Fruit fly (Drosophila melanogaster): ENCODE data around the gene P5CDh2.

P5CDh2 gene

DNA sequence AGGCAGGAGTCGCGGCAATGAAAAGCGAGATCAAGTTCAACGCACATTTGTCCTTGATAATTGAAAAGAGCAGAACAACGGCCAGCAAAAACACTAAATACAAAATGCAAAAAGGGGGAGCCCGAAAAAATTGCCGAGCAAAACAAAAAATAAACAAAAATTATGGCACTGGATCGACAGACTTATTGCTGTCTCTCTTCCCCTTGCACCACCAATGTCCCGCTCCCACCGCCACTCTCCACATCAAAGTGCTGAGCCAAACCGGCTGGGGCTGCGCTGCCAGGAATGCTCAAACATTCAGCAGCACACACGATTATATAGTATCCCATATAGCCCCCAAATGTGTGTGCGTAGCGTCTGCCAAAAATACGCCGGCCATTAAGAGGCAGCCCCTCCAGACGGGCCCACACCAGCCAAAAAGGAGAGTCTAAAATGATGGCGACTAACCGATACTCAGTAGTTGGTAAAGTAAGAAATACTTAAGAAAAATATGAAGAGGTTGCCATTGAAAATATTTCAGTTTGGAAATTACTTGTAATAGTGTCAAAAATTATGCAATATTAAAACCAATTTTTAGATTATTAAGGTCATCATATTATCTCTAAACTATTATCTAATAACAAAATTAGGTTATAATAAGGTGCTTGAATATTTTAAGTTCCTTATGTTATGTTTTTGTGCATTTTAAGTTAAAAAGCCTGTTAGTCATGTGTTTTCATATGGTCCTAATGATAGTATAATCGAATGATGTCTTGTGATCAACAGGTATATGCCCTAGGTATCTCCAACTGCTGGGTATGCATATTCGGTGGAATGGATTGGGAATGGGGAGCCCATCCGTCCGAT lies 43.9 kb downstream of the P5CDh2 start:
- TF ChIP-seq Pif1B (GFP tag; optimal IDR thresholded peaks at IDR 0.05) (peak; percentile 51), CG8159 (tag; optimal IDR thresholded peaks at IDR 0.05) (peak; percentile 90), CG8301 (tag; optimal IDR thresholded peaks at IDR 0.05) (peak; percentile 46), EcR (GFP tag; optimal IDR thresholded peaks at IDR 0.05) (peak; percentile 93), rn (GFP tag; IDR thresholded peaks at IDR 0.05) (no peak), CG34367 (tag; optimal IDR thresholded peaks at IDR 0.05) (peak; percentile 71), CG14655 (GFP tag; optimal IDR thresholded peaks at IDR 0.05) (peak; percentile 76), CG12605 (GFP tag; IDR thresholded peaks at IDR 0.05) (no peak), CG17806 (tag; optimal IDR thresholded peaks at IDR 0.05) (peak; percentile 70), D1 (tag; optimal IDR thresholded peaks at IDR 0.05) (peak; percentile 44), CG10348 (GFP tag; IDR thresholded peaks at IDR 0.05) (no peak), CG9948 (tag; optimal IDR thresholded peaks at IDR 0.05) (peak; percentile 84), CG4496 (GFP tag; IDR thresholded peaks at IDR 0.05) (0 out of 3 replicates have a peak, but pooled peaks have one; percentile 43), Ets98B (GFP tag; IDR thresholded peaks at IDR 0.05) (no peak), Pif1A (GFP tag; optimal IDR thresholded peaks at IDR 0.05) (peak; percentile 64), gl (tag; optimal IDR thresholded peaks at IDR 0.05) (no peak), Snoo (tag; optimal IDR thresholded peaks at IDR 0.05) (peak; percentile 60), CG15710 (tag; optimal IDR thresholded peaks at IDR 0.05) (peak; percentile 82), CG32121 (GFP tag; IDR thresholded peaks at IDR 0.05) (peak; percentile 39; the same call in 1 of the 2 replicates), CG13204 (GFP tag; optimal IDR thresholded peaks at IDR 0.05) (no peak)

DNA sequence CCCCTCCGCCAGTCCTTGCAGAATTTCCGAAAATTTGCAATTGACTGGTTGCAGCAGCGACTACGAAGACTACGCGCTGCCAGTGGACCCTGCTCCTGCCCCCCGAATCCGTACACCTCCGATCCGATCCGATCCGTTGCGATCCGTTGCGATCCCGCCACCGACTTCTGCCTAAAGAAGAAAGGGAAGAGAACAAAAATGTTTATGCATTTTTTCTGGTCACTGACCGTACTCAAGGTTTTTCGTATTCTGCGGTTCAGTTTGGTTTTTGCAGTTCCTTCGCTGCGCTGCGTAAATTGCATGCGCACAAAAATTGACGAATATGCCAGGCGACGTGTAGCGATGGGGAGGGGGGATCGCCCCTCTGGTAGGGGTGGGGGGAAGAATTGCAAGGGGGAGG lies 44.5 kb downstream of the P5CDh2 start:
- TF ChIP-seq EcR (GFP tag; optimal IDR thresholded peaks at IDR 0.05): peak; percentile 98
- peak; percentile 69 for TF ChIP-seq CG13204 (GFP tag; optimal IDR thresholded peaks at IDR 0.05)
- TF ChIP-seq CG8301 (tag; optimal IDR thresholded peaks at IDR 0.05): no peak
- no peak for TF ChIP-seq gl (tag; optimal IDR thresholded peaks at IDR 0.05)
- TF ChIP-seq CG9948 (tag; optimal IDR thresholded peaks at IDR 0.05): no peak
- TF ChIP-seq Snoo (tag; optimal IDR thresholded peaks at IDR 0.05): peak; percentile 12
- TF ChIP-seq Ets98B (GFP tag; IDR thresholded peaks at IDR 0.05): no peak

DNA sequence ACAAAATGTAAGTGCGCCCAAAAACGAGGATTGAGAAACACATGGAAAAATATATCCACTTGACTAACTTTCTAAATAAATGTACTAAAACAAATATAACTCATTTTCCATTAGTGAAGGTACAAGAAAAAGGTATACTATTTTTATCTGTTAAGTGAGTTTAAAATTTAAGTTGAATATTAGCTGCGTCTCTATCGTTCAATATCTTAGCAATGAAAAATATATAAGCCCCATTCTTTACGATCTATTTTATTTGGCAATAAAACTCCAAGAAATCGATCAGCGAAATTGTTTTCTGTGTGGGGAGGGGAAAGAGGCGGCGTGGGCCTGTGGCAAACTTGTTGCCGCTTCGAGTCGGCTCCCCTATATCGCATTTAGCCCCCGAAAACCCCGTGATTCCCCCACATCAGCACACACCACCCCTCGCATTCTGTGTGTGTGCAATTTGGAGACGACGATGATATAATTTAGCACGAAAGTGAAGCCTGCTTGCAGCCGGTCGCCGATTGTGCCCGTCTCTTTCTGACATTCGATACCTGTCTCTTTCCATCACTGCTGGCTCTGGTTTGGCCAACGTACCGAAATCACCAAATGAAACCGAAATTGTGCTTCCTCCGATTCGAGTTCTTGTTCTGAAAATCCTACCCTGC lies 45.1 kb downstream of the P5CDh2 start:
- TF ChIP-seq CG34367 (tag; optimal IDR thresholded peaks at IDR 0.05) (peak; percentile 89), Pif1B (GFP tag; optimal IDR thresholded peaks at IDR 0.05) (peak; percentile 43), CG9948 (tag; optimal IDR thresholded peaks at IDR 0.05) (peak; percentile 93), CG8159 (tag; optimal IDR thresholded peaks at IDR 0.05) (peak; percentile 96), CG32121 (GFP tag; IDR thresholded peaks at IDR 0.05) (no peak), Pif1A (GFP tag; optimal IDR thresholded peaks at IDR 0.05) (peak; percentile 58), CG8301 (tag; optimal IDR thresholded peaks at IDR 0.05) (peak; percentile 53), CG12605 (GFP tag; IDR thresholded peaks at IDR 0.05) (no peak; the same call in 1 of the 2 replicates), CG13204 (GFP tag; optimal IDR thresholded peaks at IDR 0.05) (peak; percentile 70), fd96Ca (GFP tag; IDR thresholded peaks at IDR 0.05) (no peak), rn (GFP tag; IDR thresholded peaks at IDR 0.05) (no peak), gl (tag; optimal IDR thresholded peaks at IDR 0.05) (peak; percentile 64), CG4496 (GFP tag; IDR thresholded peaks at IDR 0.05) (0 out of 3 replicates have a peak, but pooled peaks have one; percentile 16), CG15710 (tag; optimal IDR thresholded peaks at IDR 0.05) (peak; percentile 94), Snoo (tag; optimal IDR thresholded peaks at IDR 0.05) (no peak), CG10348 (GFP tag; IDR thresholded peaks at IDR 0.05) (no peak), Ets98B (GFP tag; IDR thresholded peaks at IDR 0.05) (no peak), CG17806 (tag; optimal IDR thresholded peaks at IDR 0.05) (peak; percentile 90), EcR (GFP tag; optimal IDR thresholded peaks at IDR 0.05) (peak; percentile 45), D1 (tag; optimal IDR thresholded peaks at IDR 0.05) (peak; percentile 91), CG14655 (GFP tag; optimal IDR thresholded peaks at IDR 0.05) (peak; percentile 79)

DNA sequence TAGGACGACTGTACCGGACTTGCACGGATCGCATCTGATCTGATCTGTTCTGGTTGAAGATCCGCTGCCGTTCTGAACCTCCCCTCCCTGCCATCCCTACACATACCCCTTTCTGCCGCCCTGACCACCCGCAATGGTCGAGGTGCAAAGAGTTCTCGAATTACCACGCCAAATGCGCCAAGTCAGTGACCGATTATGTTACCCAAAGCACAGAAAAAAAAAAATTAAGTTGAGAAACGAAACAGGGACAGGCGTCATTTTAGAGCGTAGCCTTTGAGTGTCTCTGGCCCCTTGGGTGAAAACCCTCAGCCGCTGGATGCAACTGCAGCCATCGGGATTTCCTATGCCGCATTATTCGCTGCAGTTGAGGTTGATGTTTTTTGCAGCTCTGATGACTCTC lies 46.0 kb downstream of the P5CDh2 start:
- no peak for TF ChIP-seq CG4496 (GFP tag; IDR thresholded peaks at IDR 0.05)
- peak; percentile 26 for TF ChIP-seq CG13204 (GFP tag; optimal IDR thresholded peaks at IDR 0.05)
- peak; percentile 76 for TF ChIP-seq EcR (GFP tag; optimal IDR thresholded peaks at IDR 0.05)
- no peak for TF ChIP-seq Pif1A (GFP tag; optimal IDR thresholded peaks at IDR 0.05)
- TF ChIP-seq CG9948 (tag; optimal IDR thresholded peaks at IDR 0.05): no peak

DNA sequence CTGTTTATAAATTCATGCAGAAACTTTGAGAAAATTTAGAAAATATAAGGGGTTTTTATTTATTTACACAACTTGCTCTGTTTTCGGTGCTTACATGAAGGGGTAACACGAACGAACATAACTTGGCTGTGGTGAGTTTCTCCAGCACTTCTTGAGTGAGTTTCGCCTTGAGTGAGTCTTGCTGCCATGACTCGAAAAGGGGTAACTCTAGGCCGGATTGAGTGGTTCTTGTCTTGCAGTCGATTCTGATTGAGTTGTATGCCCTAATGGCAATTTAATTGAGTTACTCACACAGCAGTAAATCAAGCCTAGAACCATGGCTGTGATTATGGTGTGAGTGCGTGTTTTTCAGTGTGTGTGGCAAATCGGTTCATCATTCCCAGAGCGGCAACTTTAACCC lies 50.5 kb downstream of the P5CDh2 start:
- TF ChIP-seq Snoo (tag; optimal IDR thresholded peaks at IDR 0.05) (no peak), Ets98B (GFP tag; IDR thresholded peaks at IDR 0.05) (no peak), CG8301 (tag; optimal IDR thresholded peaks at IDR 0.05) (no peak), Pif1B (GFP tag; optimal IDR thresholded peaks at IDR 0.05) (no peak), CG14655 (GFP tag; optimal IDR thresholded peaks at IDR 0.05) (no peak), fd96Ca (GFP tag; IDR thresholded peaks at IDR 0.05) (no peak), CG4496 (GFP tag; IDR thresholded peaks at IDR 0.05) (no peak)
